Worm (Caenorhabditis elegans) whole organism, L1 larva: Measurements from ENCODE around the gene gei-18.

Experiments
- C34B4.2 ChIP-seq: sonication (generic microtip); optimal IDR thresholded peaks from 2 replicates; lab custom pipeline; 2017; ENCODE audit warnings: mild to moderate bottlenecking, missing genetic modification characterization, missing compliant biosample characterization
- lir-3 ChIP-seq: sonication (generic microtip); optimal IDR thresholded peaks from 2 replicates; lab custom pipeline; 2016; ENCODE audit warnings: mild to moderate bottlenecking, missing genetic modification characterization, moderate library complexity, missing compliant biosample characterization; ENCODE audit not compliant: poor library complexity
- nhr-77 ChIP-seq: fragments of 150-350 bp; optimal IDR thresholded peaks from 2 replicates; lab custom pipeline; 2014; ENCODE audit warnings: missing biosample characterization, missing genetic modification characterization
- nhr-90 ChIP-seq: sonication (generic microtip); optimal IDR thresholded peaks from 2 replicates; lab custom pipeline; 2016; ENCODE audit warnings: mild to moderate bottlenecking, missing genetic modification characterization, missing compliant biosample characterization; ENCODE audit not compliant: poor library complexity
- pag-3 ChIP-seq: sonication (generic microtip); optimal IDR thresholded peaks from 2 replicates; lab custom pipeline; 2017; ENCODE audit warnings: missing genetic modification characterization, mild to moderate bottlenecking, missing compliant biosample characterization, antibody characterized with exemption, borderline replicate concordance; ENCODE audit not compliant: insufficient read depth
- skn-1 ChIP-seq: fragments of 150-350 bp; optimal IDR thresholded peaks from 2 replicates; lab custom pipeline; 2014; ENCODE audit warnings: missing biosample characterization, missing genetic modification characterization
- unc-62 ChIP-seq: fragments of 150-350 bp; optimal IDR thresholded peaks from 2 replicates; lab custom pipeline; 2014; ENCODE audit warnings: missing biosample characterization, missing genetic modification reagents, missing genetic modification characterization
- ztf-11 ChIP-seq, 2 experiments: sonication (generic microtip); optimal IDR thresholded peaks; 2 replicates each; lab custom pipeline; 2016 to 2017; ENCODE audit warnings: missing genetic modification characterization in 2 of 2, missing biosample characterization in 1 of 2, missing compliant biosample characterization in 1 of 2

- TF ChIP-seq nhr-90 (tag; lab: Kevin White, UChicago) (no peak), pag-3 (tag; lab: Kevin White, UChicago) (no peak), unc-62 (GFP tag; lab: Kevin White, UChicago) (no peak), skn-1 (tag; lab: Kevin White, UChicago) (no peak), nhr-77 (no peak), lir-3 (tag; lab: Kevin White, UChicago) (no peak), C34B4.2 (no peak), ztf-11 (tag; optimal IDR thresholded peaks at IDR 0.05; lab: Kevin White, UChicago) (no peak)
Measured at ce11 chrIV:13945188-13945587, 37.1 kb downstream of the gei-18 start.
